Fruit fly (Drosophila melanogaster) whole organism: Measurements from ENCODE around the gene Atg8a.

Source experiments
- CG8478 ChIP-seq: fragments of >200 bp; optimal IDR thresholded peaks from 2 replicates; lab custom pipeline; 2018; ENCODE audit warnings: inconsistent platforms
- Dll ChIP-seq: fragments of >200 bp; optimal IDR thresholded peaks from 2 replicates; lab custom pipeline; 2017
- EcR ChIP-seq, 2 experiments: fragments of >200 bp; optimal IDR thresholded peaks; 2 replicates each; lab custom pipeline; 2017; ENCODE audit warnings: missing biosample characterization in 2 of 2, missing genetic modification characterization in 2 of 2, missing genetic modification reagents in 2 of 2
- pan ChIP-seq: fragments of >200 bp; optimal IDR thresholded peaks from 2 replicates; lab custom pipeline; 2017
- psq ChIP-seq: fragments of >200 bp; optimal IDR thresholded peaks from 2 replicates; lab custom pipeline; 2017
- usp ChIP-seq: fragments of >200 bp; optimal IDR thresholded peaks from 2 replicates; lab custom pipeline; 2017; ENCODE audit warnings: missing biosample characterization, missing genetic modification characterization, mixed read lengths

DNA sequence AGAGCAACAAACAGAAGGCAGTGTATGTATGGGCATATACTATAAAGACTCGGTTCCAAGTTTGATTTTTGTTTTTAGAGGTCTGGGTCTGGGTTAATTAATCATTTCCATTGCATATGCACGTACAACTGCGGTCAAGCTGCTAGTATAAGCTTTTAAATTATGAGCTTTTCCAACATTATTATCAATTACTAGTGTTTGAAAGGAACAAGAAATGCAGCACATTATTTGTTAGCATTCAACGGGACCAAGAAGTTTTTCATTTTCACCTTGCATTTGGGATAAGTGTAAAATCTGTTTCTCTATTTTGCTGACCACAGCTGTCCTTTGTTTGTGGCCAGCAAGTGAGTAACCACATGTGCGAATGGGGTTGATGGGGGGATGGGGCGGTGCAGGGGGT, 50.3 kb downstream of the Atg8a start:
- TF ChIP-seq Dll (lab: Kevin White, UChicago) (no peak), usp (GFP tag; lab: Kevin White, UChicago) (no peak), psq (lab: Kevin White, UChicago) (no peak), pan (lab: Kevin White, UChicago) (no peak), CG8478 (lab: Kevin White, UChicago) (no peak), EcR (GFP tag; optimal IDR thresholded peaks at IDR 0.05; lab: Kevin White, UChicago) (no peak)
